Fruit fly (Drosophila melanogaster) whole organism, embryonic: ENCODE measurements around the gene CheA75a.
A peak's percentile ranks its signal among the peaks of the same experiment; 100 is the strongest.

Experiments used
- CG10959 ChIP-seq: fragments of 200-800 bp; sonication (Bioruptor generic); IDR thresholded peaks from 2 replicates; pipeline ENCODE4 v1.3.6; 2022; ENCODE audit warnings: missing biosample characterization, missing genetic modification characterization
- CG10979 ChIP-seq: fragments of 200-800 bp; sonication (Bioruptor generic); optimal IDR thresholded peaks from 2 replicates; lab custom pipeline; 2018; ENCODE audit warnings: missing biosample characterization, mild to moderate bottlenecking, missing genetic modification characterization, moderate library complexity
- CG12236 ChIP-seq: fragments of 200-800 bp; sonication (Bioruptor generic); optimal IDR thresholded peaks from 2 replicates; lab custom pipeline; 2016; ENCODE audit warnings: missing biosample characterization, missing genetic modification characterization
- CG12391 ChIP-seq: fragments of 200-800 bp; sonication (Bioruptor generic); optimal IDR thresholded peaks from 3 replicates; lab custom pipeline; 2018; ENCODE audit warnings: missing biosample characterization, mild to moderate bottlenecking, missing genetic modification characterization, moderate library complexity
- CG13894 ChIP-seq: fragments of 200-800 bp; sonication (Bioruptor generic); optimal IDR thresholded peaks from 3 replicates; lab custom pipeline; 2018; ENCODE audit warnings: missing biosample characterization, mild to moderate bottlenecking, missing genetic modification characterization, moderate library complexity
- CG14710 ChIP-seq: fragments of 200-800 bp; sonication (Bioruptor generic); optimal IDR thresholded peaks from 3 replicates; lab custom pipeline; 2019; ENCODE audit warnings: missing biosample characterization, mild to moderate bottlenecking, missing genetic modification characterization, moderate library complexity
- CG14860 ChIP-seq: fragments of 200-800 bp; sonication (Bioruptor generic); IDR thresholded peaks from 3 replicates; pipeline ENCODE4 v1.3.6; 2022; ENCODE audit warnings: missing biosample characterization, missing genetic modification characterization; ENCODE audit not compliant: partially characterized antibody
- CG17612 ChIP-seq: fragments of 200-800 bp; sonication (Bioruptor generic); IDR thresholded peaks from 2 replicates; pipeline ENCODE4 v1.3.6; 2022; ENCODE audit warnings: missing biosample characterization, missing genetic modification characterization
- CG17829 ChIP-seq: fragments of 200-800 bp; optimal IDR thresholded peaks from 2 replicates; lab custom pipeline; 2019; ENCODE audit warnings: missing biosample characterization, mild to moderate bottlenecking, missing genetic modification characterization, moderate library complexity
- CG2712 ChIP-seq: fragments of 200-800 bp; optimal IDR thresholded peaks from 3 replicates; lab custom pipeline; 2019; ENCODE audit warnings: missing biosample characterization, mild to moderate bottlenecking, missing genetic modification characterization, moderate library complexity
- CG7987 ChIP-seq: fragments of 200-800 bp; sonication (Bioruptor generic); optimal IDR thresholded peaks from 2 replicates; lab custom pipeline; 2018; ENCODE audit warnings: missing biosample characterization, mild to moderate bottlenecking, missing genetic modification characterization, moderate library complexity
- CG9727 ChIP-seq: fragments of 200-800 bp; sonication (Bioruptor generic); optimal IDR thresholded peaks from 3 replicates; lab custom pipeline; 2017; ENCODE audit warnings: missing biosample characterization, mild to moderate bottlenecking, missing genetic modification characterization
- CG9876 ChIP-seq: fragments of 200-800 bp; sonication (Bioruptor generic); optimal IDR thresholded peaks from 2 replicates; lab custom pipeline; 2016; ENCODE audit warnings: missing biosample characterization, missing genetic modification characterization
- Ets65A ChIP-seq: fragments of 200-800 bp; sonication (Bioruptor generic); peaks from one replicate; lab custom pipeline; 2016; ENCODE audit warnings: missing biosample characterization, missing genetic modification characterization
- H15 ChIP-seq: fragments of 200-800 bp; sonication (Bioruptor generic); IDR thresholded peaks from 3 replicates; pipeline ENCODE4 v1.3.6; 2022; ENCODE audit warnings: missing biosample characterization, missing genetic modification characterization
- HLH3B ChIP-seq: fragments of 200-800 bp; sonication (Bioruptor generic); IDR thresholded peaks from 2 replicates; pipeline ENCODE4 v1.3.6; 2022; ENCODE audit warnings: missing biosample characterization, missing genetic modification characterization
- HLH54F ChIP-seq: fragments of 200-800 bp; sonication (Bioruptor generic); optimal IDR thresholded peaks from 3 replicates; lab custom pipeline; 2016; ENCODE audit warnings: missing biosample characterization, missing genetic modification characterization
- Hr3 ChIP-seq: fragments of 200-800 bp; sonication (Bioruptor generic); optimal IDR thresholded peaks from 3 replicates; lab custom pipeline; 2016; ENCODE audit warnings: missing biosample characterization, missing genetic modification characterization
- Hr39 ChIP-seq: fragments of >200 bp; optimal IDR thresholded peaks from 2 replicates; lab custom pipeline; 2017
- Lhr ChIP-seq: fragments of 200-800 bp; sonication (Bioruptor generic); optimal IDR thresholded peaks from 3 replicates; lab custom pipeline; 2017; ENCODE audit warnings: mild to moderate bottlenecking, missing biosample characterization, missing genetic modification reagents, missing genetic modification characterization
- Max ChIP-seq: fragments of 200-800 bp; sonication (Bioruptor generic); optimal IDR thresholded peaks from 2 replicates; lab custom pipeline; 2016; ENCODE audit warnings: missing biosample characterization, mild to moderate bottlenecking, missing genetic modification characterization
- Oli ChIP-seq: fragments of 200-800 bp; sonication (Bioruptor generic); optimal IDR thresholded peaks from 2 replicates; lab custom pipeline; 2018; ENCODE audit warnings: missing biosample characterization, mild to moderate bottlenecking, missing genetic modification characterization, moderate library complexity
- Sox102F ChIP-seq: fragments of 200-800 bp; sonication (Bioruptor generic); optimal IDR thresholded peaks from 2 replicates; lab custom pipeline; 2018; ENCODE audit warnings: missing biosample characterization, mild to moderate bottlenecking, missing genetic modification characterization, moderate library complexity
- Stat92E ChIP-seq, 3 experiments: fragments of >200 bp in 2 of 3; fragments of 200-800 bp in 1 of 3; sonication (Bioruptor generic) in 1 of 3; optimal IDR thresholded peaks; 2 replicates each; lab custom pipeline; 2017 to 2019; ENCODE audit warnings: missing biosample characterization in 3 of 3, missing genetic modification characterization in 3 of 3, mild to moderate bottlenecking in 1 of 3, moderate library complexity in 1 of 3
- TFAM ChIP-seq: fragments of 200-800 bp; sonication (Bioruptor generic); optimal IDR thresholded peaks from 2 replicates; lab custom pipeline; 2017; ENCODE audit warnings: missing biosample characterization, missing genetic modification characterization, inconsistent platforms
- Usf ChIP-seq: fragments of 200-800 bp; sonication (Bioruptor generic); optimal IDR thresholded peaks from 2 replicates; lab custom pipeline; 2017; ENCODE audit warnings: missing genotype, missing biosample characterization, missing genetic modification characterization
- ara ChIP-seq: fragments of 200-800 bp; sonication (Bioruptor generic); IDR thresholded peaks from 2 replicates; pipeline ENCODE4 v1.3.6; 2022; ENCODE audit warnings: missing biosample characterization, missing genetic modification characterization
- az2 ChIP-seq: fragments of 200-800 bp; sonication (Bioruptor generic); optimal IDR thresholded peaks from 3 replicates; lab custom pipeline; 2016; ENCODE audit warnings: missing biosample characterization, missing genetic modification characterization
- cg ChIP-seq: fragments of 200-800 bp; sonication (Bioruptor generic); optimal IDR thresholded peaks from 3 replicates; lab custom pipeline; 2019; ENCODE audit warnings: missing biosample characterization, mild to moderate bottlenecking, missing genetic modification characterization, moderate library complexity
- chif ChIP-seq, 2 experiments: fragments of 200-800 bp; sonication (Bioruptor generic); optimal IDR thresholded peaks; 3 replicates each; lab custom pipeline; 2016; ENCODE audit warnings: missing biosample characterization in 2 of 2, missing genetic modification characterization in 2 of 2
- chm ChIP-seq: fragments of 200-800 bp; sonication (Bioruptor generic); IDR thresholded peaks from 2 replicates; pipeline ENCODE4 v1.3.6; 2022; ENCODE audit warnings: missing biosample characterization, missing genetic modification characterization
- croc ChIP-seq: fragments of 200-800 bp; sonication (Bioruptor generic); conservative IDR thresholded peaks from 3 replicates; pipeline ENCODE4 v1.3.6; 2022; ENCODE audit warnings: missing biosample characterization, missing genetic modification characterization
- da ChIP-seq: fragments of 200-800 bp; sonication (Bioruptor generic); optimal IDR thresholded peaks from 2 replicates; lab custom pipeline; 2016; ENCODE audit warnings: missing biosample characterization, missing genetic modification characterization
- dimm ChIP-seq: fragments of 200-800 bp; sonication (Bioruptor generic); IDR thresholded peaks from 2 replicates; pipeline ENCODE4 v1.3.6; 2022; ENCODE audit warnings: missing biosample characterization, missing genetic modification characterization
- dmrt11E ChIP-seq: fragments of 200-800 bp; sonication (Bioruptor generic); optimal IDR thresholded peaks from 3 replicates; lab custom pipeline; 2018; ENCODE audit warnings: missing biosample characterization, mild to moderate bottlenecking, missing genetic modification characterization, moderate library complexity
- dysf ChIP-seq: fragments of 200-800 bp; sonication (Bioruptor generic); IDR thresholded peaks from 3 replicates; pipeline ENCODE4 v1.3.6; 2022; ENCODE audit warnings: missing biosample characterization, missing genetic modification characterization
- gcm ChIP-seq: fragments of 200-800 bp; sonication (Bioruptor generic); optimal IDR thresholded peaks from 2 replicates; lab custom pipeline; 2019; ENCODE audit warnings: missing biosample characterization, mild to moderate bottlenecking, missing genetic modification characterization, moderate library complexity
- gem ChIP-seq: fragments of 200-800 bp; sonication (Bioruptor generic); optimal IDR thresholded peaks from 2 replicates; lab custom pipeline; 2019; ENCODE audit warnings: missing biosample characterization, mild to moderate bottlenecking, missing genetic modification characterization, moderate library complexity
- gfzf ChIP-seq: fragments of 200-800 bp; sonication (Bioruptor generic); optimal IDR thresholded peaks from 2 replicates; lab custom pipeline; 2016; ENCODE audit warnings: missing biosample characterization, mild to moderate bottlenecking, missing genetic modification characterization, moderate library complexity
- hkb ChIP-seq, 2 experiments: fragments of 200-800 bp in 1 of 2; fragments of >200 bp in 1 of 2; sonication (Bioruptor generic) in 1 of 2; IDR thresholded peaks in 1 of 2; optimal IDR thresholded peaks in 1 of 2; 2 replicates each; pipeline versions ENCODE4 v1.3.6 to Lab custom; 2017 to 2022; ENCODE audit warnings: missing biosample characterization in 1 of 2, missing genetic modification characterization in 1 of 2
- lola ChIP-seq, 3 experiments: fragments of >200 bp in 2 of 3; fragments of 200-800 bp in 1 of 3; sonication (Bioruptor generic) in 1 of 3; optimal IDR thresholded peaks; 2 replicates each; lab custom pipeline; 2017 to 2019; ENCODE audit warnings: missing biosample characterization in 3 of 3, missing genetic modification characterization in 3 of 3, mild to moderate bottlenecking in 1 of 3, moderate library complexity in 1 of 3
- phol ChIP-seq: fragments of 200-800 bp; sonication (Bioruptor generic); optimal IDR thresholded peaks from 3 replicates; lab custom pipeline; 2018; ENCODE audit warnings: missing biosample characterization, mild to moderate bottlenecking, missing genetic modification characterization, moderate library complexity
- prd ChIP-seq, 3 experiments: fragments of >200 bp in 2 of 3; fragments of 200-800 bp in 1 of 3; sonication (Bioruptor generic) in 1 of 3; optimal IDR thresholded peaks in 2 of 3; IDR thresholded peaks in 1 of 3; 2 replicates in 2 of 3; 3 replicates in 1 of 3; pipeline versions ENCODE4 v1.3.6 to Lab custom; 2017 to 2022; ENCODE audit warnings: missing biosample characterization in 1 of 3, missing genetic modification characterization in 1 of 3
- row ChIP-seq: fragments of 200-800 bp; sonication (Bioruptor generic); IDR thresholded peaks from 3 replicates; pipeline ENCODE4 v1.3.6; 2022; ENCODE audit warnings: missing biosample characterization, missing genetic modification characterization
- sim ChIP-seq: fragments of 200-800 bp; sonication (Bioruptor generic); IDR thresholded peaks from 2 replicates; pipeline ENCODE4 v1.3.6; 2022; ENCODE audit warnings: missing biosample characterization, missing genetic modification characterization
- sob ChIP-seq: fragments of 200-800 bp; sonication (Bioruptor generic); IDR thresholded peaks from 2 replicates; pipeline ENCODE4 v1.3.6; 2022; ENCODE audit warnings: missing biosample characterization, missing genetic modification characterization
- sr ChIP-seq: fragments of 200-800 bp; sonication (Bioruptor generic); IDR thresholded peaks from 3 replicates; pipeline ENCODE4 v1.3.6; 2022; ENCODE audit warnings: missing biosample characterization, missing genetic modification characterization
- stc ChIP-seq: fragments of 200-800 bp; sonication (Bioruptor generic); IDR thresholded peaks from 2 replicates; pipeline ENCODE4 v1.3.6; 2022; ENCODE audit warnings: missing biosample characterization, missing genetic modification characterization
- unpg ChIP-seq: fragments of 200-800 bp; sonication (Bioruptor generic); optimal IDR thresholded peaks from 3 replicates; lab custom pipeline; 2018; ENCODE audit warnings: missing biosample characterization, mild to moderate bottlenecking, missing genetic modification characterization, moderate library complexity
- zfh1 ChIP-seq: fragments of 200-800 bp; sonication (Bioruptor generic); IDR thresholded peaks from 3 replicates; pipeline ENCODE4 v1.3.6; 2022; ENCODE audit warnings: missing biosample characterization, missing genetic modification characterization

Gene CheA75a

DNA sequence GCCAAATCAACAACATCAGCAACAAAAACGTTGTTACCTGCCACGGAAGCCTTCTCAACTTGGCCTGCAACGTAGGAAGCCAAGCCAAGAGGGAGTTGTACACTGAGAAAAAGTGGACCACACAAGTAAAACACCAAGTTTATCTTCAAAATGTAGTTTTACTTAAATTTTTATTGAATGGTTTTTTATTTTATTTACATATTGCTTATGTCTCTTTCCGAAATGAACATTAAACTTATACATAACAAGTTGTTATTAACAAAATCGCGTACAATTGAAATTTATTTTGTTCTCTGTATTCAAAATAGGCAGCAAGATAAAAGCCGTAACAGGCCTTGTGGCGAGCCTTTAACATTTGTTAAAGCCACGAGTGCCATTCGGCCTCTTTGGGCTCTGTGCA is 3.1 kb upstream of the CheA75a start (continued):
- TF ChIP-seq Oli (tag; lab: Kevin White, UChicago) (no peak), prd (optimal IDR thresholded peaks at IDR 0.05; lab: Kevin White, UChicago) (no peak), prd (GFP tag; IDR thresholded peaks at IDR 0.05; lab: Robert Waterston, UW) (peak; percentile 32; the same call in 1 of the 3 replicates), lola (GFP tag; optimal IDR thresholded peaks at IDR 0.05; lab: Kevin White, UChicago) (peak in 1 of 3 experiments; percentile 30), dmrt11E (peak; percentile 42), gfzf (no peak), sr (no peak), ara (GFP tag; lab: Robert Waterston, UW) (no peak), CG17829 (tag; lab: Kevin White, UChicago) (peak; percentile 3), chif (GFP tag; optimal IDR thresholded peaks at IDR 0.05; lab: Kevin White, UChicago) (peak in 1 of 2 experiments; percentile 9), CG10979 (peak; percentile 25), Stat92E (GFP tag; optimal IDR thresholded peaks at IDR 0.05; lab: Kevin White, UChicago) (no peak), CG14710 (peak; percentile 19), CG2712 (tag; lab: Kevin White, UChicago) (peak; percentile 28), CG7987 (GFP tag; lab: Kevin White, UChicago) (no peak), az2 (GFP tag; lab: Kevin White, UChicago) (peak; percentile 17), gem (tag; lab: Kevin White, UChicago) (peak; percentile 10), phol (tag; lab: Kevin White, UChicago) (peak; percentile 17), CG13894 (tag; lab: Kevin White, UChicago) (no peak), stc (GFP tag; lab: Robert Waterston, UW) (no peak), TFAM (GFP tag; lab: Kevin White, UChicago) (no peak), CG10959 (0 out of 2 replicates have a peak, but pooled peaks have one; percentile 21), CG12236 (no peak), CG12391 (peak; percentile 2), da (GFP tag; lab: Kevin White, UChicago) (no peak), CG14860 (GFP tag; lab: Robert Waterston, UW) (no peak), Usf (no peak), CG9727 (GFP tag; lab: Kevin White, UChicago) (peak; percentile 25), unpg (peak; percentile 13), Ets65A (GFP tag; lab: Kevin White, UChicago) (peak; percentile 53), Sox102F (GFP tag; lab: Kevin White, UChicago) (peak; percentile 11), Hr3 (GFP tag; lab: Kevin White, UChicago) (no peak)

DNA sequence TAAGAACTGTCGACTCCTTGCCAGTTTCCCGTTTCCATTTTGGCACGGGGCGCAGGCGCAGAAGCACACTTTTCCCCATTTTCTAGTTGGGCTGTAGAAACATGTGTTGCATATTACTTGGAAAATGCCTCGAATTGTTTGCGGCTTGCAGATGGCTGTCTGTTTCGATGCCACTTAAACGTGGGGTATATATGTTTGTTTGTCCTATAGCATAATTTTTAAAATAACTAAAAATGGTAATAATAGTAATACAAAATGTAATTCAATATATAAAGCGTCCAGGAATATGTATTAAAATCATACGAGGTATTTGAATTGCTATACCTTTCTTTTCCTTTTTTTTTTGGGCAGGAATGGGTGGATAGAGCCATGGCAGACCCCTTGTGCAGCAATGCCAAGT is 1.2 kb upstream of the CheA75a start:
- TF ChIP-seq row (GFP tag; lab: Robert Waterston, UW), result peak; percentile 81
- peak; percentile 76 for TF ChIP-seq CG17829 (tag; lab: Kevin White, UChicago)
- TF ChIP-seq CG9876 (GFP tag; lab: Kevin White, UChicago), result no peak
- TF ChIP-seq unpg, result peak; percentile 60
- TF ChIP-seq Hr39 (lab: Kevin White, UChicago), result no peak
- TF ChIP-seq HLH54F, result no peak
- TF ChIP-seq dysf, result peak; percentile 58; the same call in 1 of the 3 replicates
- TF ChIP-seq HLH3B (GFP tag; lab: Robert Waterston, UW), result peak; percentile 58; the same call in 1 of the 2 replicates
- TF ChIP-seq zfh1 (GFP tag; lab: Robert Waterston, UW), result peak; percentile 87
- peak; percentile 78; the same call in 1 of the 2 replicates for TF ChIP-seq chm (GFP tag; lab: Robert Waterston, UW)
- TF ChIP-seq hkb (optimal IDR thresholded peaks at IDR 0.05; lab: Kevin White, UChicago), result no peak
- TF ChIP-seq hkb (GFP tag; IDR thresholded peaks at IDR 0.05; lab: Robert Waterston, UW), result peak; percentile 47
- TF ChIP-seq Max, result peak; percentile 7
- TF ChIP-seq croc (GFP tag; lab: Robert Waterston, UW), result peak; percentile 79
- no peak; the same call in 1 of the 2 replicates for TF ChIP-seq sob (GFP tag; lab: Robert Waterston, UW)
- TF ChIP-seq cg, result no peak
- no peak for TF ChIP-seq CG17612 (GFP tag; lab: Robert Waterston, UW)
- no peak for TF ChIP-seq dimm (GFP tag; lab: Robert Waterston, UW)
- TF ChIP-seq Lhr (GFP tag; lab: Kevin White, UChicago), result peak; percentile 13
- TF ChIP-seq gcm (GFP tag; lab: Kevin White, UChicago), result peak; percentile 56
- TF ChIP-seq H15 (GFP tag; lab: Robert Waterston, UW), result peak; percentile 47; the same call in 1 of the 3 replicates
- TF ChIP-seq sim (GFP tag; lab: Robert Waterston, UW), result peak; percentile 54; the same call in 1 of the 2 replicates
